Worm (Caenorhabditis elegans): ENCODE results near the gene C25G6.4.

C25G6.4 gene

DNA sequence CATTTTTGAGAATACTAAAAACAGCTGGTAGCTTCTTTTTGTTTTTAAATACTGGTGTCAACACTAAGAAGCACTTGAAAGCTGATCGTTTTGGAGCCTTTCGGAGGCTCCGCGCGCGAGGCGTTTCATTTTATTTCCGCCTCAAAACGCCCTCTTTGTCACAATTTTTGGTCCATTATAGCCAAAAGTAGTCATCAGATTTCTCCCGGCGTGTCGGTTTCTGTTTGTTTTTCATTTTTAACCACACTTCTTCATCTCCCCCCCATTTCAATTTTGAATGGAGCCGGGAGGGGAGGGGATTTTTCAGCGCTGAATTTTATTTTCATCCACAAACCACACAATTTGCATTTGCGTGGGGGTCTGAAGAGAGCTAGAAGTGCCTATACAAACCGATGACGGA, at the start of gene C25G6.4:
TSS of gene C25G6.4 (minus strand) at position 101 of the 400 bp plus-strand sequence.
- TF ChIP-seq dsc-1 (tag; optimal IDR thresholded peaks at IDR 0.05) (no peak), lin-14 (GFP tag; optimal IDR thresholded peaks at IDR 0.05) (no peak), swsn-7 (tag; optimal IDR thresholded peaks at IDR 0.05) (no peak), C34B4.2 (tag; optimal IDR thresholded peaks at IDR 0.05) (no peak), efl-1 (optimal IDR thresholded peaks at IDR 0.05) (no peak), efl-1 (GFP tag; optimal IDR thresholded peaks at IDR 0.05 in 1 of 2) (peak in 1 of 2 experiments; percentile 24)

DNA sequence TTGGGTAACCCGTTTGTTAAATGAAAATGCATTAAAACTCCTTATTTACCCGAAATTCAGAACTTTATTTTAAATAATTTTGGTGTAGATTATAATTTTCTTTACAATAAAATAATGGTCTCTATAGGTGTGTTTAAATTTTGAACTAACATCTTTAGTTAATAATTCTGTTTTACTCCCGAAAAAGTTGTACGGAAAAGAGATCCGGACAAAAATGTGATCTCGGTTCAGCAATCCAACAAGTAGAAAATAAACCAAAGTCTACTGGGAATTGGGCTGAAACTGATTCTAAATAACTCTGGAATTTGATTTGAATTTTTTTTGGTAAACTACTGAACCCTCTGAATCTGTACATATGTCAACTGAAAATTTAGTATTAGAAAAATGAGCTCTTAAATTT, 46.1 kb upstream of the C25G6.4 start:
- no peak for TF ChIP-seq tlp-1 (tag; optimal IDR thresholded peaks at IDR 0.05)
- no peak for TF ChIP-seq rnt-1 (tag; optimal IDR thresholded peaks at IDR 0.05)
- TF ChIP-seq mep-1 (tag; optimal IDR thresholded peaks at IDR 0.05) = no peak
- TF ChIP-seq unc-62 (GFP tag; optimal IDR thresholded peaks at IDR 0.05) = no peak
- no peak for TF ChIP-seq elt-3 (tag; optimal IDR thresholded peaks at IDR 0.05)
- no peak for TF ChIP-seq fkh-4 (tag; optimal IDR thresholded peaks at IDR 0.05; ENCODE audit: borderline replicate concordance)
- no peak for TF ChIP-seq jun-1 (tag; optimal IDR thresholded peaks at IDR 0.05)
- no peak for TF ChIP-seq pax-3 (tag; optimal IDR thresholded peaks at IDR 0.05)
- TF ChIP-seq nhr-77 (tag; optimal IDR thresholded peaks at IDR 0.05) = no peak
- no peak for TF ChIP-seq unc-86 (tag; optimal IDR thresholded peaks at IDR 0.05)
- TF ChIP-seq nhr-47 (tag; optimal IDR thresholded peaks at IDR 0.05) = no peak
- TF ChIP-seq lin-35 (GFP tag; optimal IDR thresholded peaks at IDR 0.05) = no peak
- no peak for TF ChIP-seq sup-37 (GFP tag; optimal IDR thresholded peaks at IDR 0.05)
- no peak for TF ChIP-seq unc-98 (GFP tag; IDR thresholded peaks at IDR 0.05)
- TF ChIP-seq elt-2 (tag; optimal IDR thresholded peaks at IDR 0.05) = no peak
- no peak for TF ChIP-seq nhr-71 (tag; optimal IDR thresholded peaks at IDR 0.05)
- no peak for TF ChIP-seq egl-27 (tag; optimal IDR thresholded peaks at IDR 0.05)
- no peak for TF ChIP-seq blmp-1 (tag; optimal IDR thresholded peaks at IDR 0.05)

DNA sequence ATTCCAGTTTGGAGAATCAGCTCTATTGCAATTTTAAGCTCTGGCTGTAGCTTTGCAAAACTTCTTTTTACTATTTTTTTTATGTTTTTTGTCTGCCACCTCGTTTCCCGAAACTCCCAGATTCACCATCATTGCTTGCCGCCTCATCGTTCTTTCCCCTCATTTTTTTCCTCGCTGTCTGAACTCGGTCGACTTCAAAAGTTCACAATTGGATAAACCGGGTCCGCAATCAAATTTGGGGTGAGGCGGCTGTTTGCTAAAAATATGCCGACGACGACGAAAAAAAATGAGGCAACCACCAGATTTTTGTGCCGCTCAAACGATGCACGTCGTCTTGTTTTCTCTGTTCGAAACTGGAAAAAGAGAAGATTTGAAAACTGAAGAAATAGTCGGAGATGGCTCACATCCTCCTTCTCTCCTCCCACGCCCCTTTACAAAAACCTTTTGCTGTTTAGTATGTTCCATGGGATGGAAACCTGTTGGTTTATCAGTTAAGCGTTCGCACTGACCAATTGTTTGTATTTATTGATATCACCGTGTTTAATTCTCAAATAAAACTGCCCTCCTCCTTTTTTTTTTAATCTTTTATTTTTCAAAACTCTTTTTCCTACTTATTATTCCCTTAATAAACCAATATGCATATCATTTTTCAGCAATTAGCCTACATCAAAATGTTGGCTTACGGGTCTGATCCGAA, 45.1 kb upstream of the C25G6.4 start, which contains the start of gene dop-4:
TSS of gene dop-4 (plus strand) at position 647 of the 697 bp plus-strand sequence.
- TF ChIP-seq alr-1 (tag; optimal IDR thresholded peaks at IDR 0.05; ENCODE audit: borderline replicate concordance) (no peak), lin-14 (GFP tag; optimal IDR thresholded peaks at IDR 0.05) (peak; percentile 51), fkh-10 (GFP tag; optimal IDR thresholded peaks at IDR 0.05) (peak; percentile 4), ets-5 (GFP tag; IDR thresholded peaks at IDR 0.05) (no peak), unc-62 (GFP tag; optimal IDR thresholded peaks at IDR 0.05) (no peak)

DNA sequence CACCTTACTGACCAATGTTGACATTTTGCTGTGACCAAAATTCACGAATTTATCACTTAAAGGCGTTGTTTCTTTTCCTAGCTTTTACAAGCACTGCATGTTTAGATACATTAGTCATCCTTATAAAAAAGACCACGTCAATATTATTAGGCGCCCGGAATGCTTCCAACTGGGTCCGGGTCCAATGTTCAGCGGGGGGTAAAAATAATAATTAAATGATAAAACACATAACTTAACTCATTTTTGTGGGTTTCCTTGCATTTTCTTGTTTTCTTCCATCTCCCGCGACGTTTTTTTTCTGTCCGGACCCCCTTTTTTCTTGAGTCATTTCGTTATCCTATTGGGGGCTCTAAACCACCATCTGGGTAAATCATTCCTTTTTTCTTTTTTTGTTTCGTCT, 43.8 kb upstream of the C25G6.4 start:
- TF ChIP-seq xbp-1 (tag; optimal IDR thresholded peaks at IDR 0.05) (no peak), lin-14 (GFP tag; optimal IDR thresholded peaks at IDR 0.05) (peak; percentile 16)

DNA sequence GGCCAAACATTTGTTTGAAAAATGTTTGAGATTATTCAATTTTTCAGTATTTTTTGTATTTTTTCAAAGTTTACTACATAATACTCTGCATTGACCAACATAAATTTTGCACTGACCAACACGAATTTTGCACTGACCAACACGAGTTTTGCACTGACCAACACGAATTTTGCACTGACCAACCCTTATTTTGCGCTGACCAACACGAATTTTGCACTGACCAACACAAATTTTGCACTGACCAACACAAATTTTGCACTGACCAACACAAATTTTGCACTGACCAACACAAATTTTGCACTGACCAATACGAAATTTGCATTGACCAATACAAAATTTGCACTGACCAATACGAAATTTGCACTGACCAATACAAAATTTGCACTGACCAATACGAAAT, 43.3 kb upstream of the C25G6.4 start:
- TF ChIP-seq zag-1 (tag; optimal IDR thresholded peaks at IDR 0.05) (no peak), lin-14 (GFP tag; optimal IDR thresholded peaks at IDR 0.05) (no peak), jun-1 (tag; optimal IDR thresholded peaks at IDR 0.05) (no peak), aha-1 (tag; optimal IDR thresholded peaks at IDR 0.05) (no peak), irx-1 (tag; optimal IDR thresholded peaks at IDR 0.05) (no peak), ceh-82 (tag; optimal IDR thresholded peaks at IDR 0.05) (no peak), vab-15 (tag; optimal IDR thresholded peaks at IDR 0.05) (no peak), unc-86 (tag; optimal IDR thresholded peaks at IDR 0.05) (no peak), ama-1 (optimal IDR thresholded peaks at IDR 0.05) (no peak)
